Fruit fly (Drosophila melanogaster) whole organism, embryonic: ENCODE data around the gene CG7483.

ENCODE experiments used
- CG10147 ChIP-seq: fragments of 200-800 bp; sonication (Bioruptor generic); optimal IDR thresholded peaks from 2 replicates; lab custom pipeline; 2019; ENCODE audit warnings: missing biosample characterization, mild to moderate bottlenecking, missing genetic modification characterization, moderate library complexity
- CG10366 ChIP-seq: fragments of 200-800 bp; sonication (Bioruptor generic); IDR thresholded peaks from 2 replicates; pipeline ENCODE4 v1.3.6; 2022; ENCODE audit warnings: missing biosample characterization, missing genetic modification characterization
- CG11456 ChIP-seq: fragments of 200-800 bp; sonication (Bioruptor generic); IDR thresholded peaks from 3 replicates; pipeline ENCODE4 v1.3.6; 2022; ENCODE audit warnings: missing biosample characterization, missing genetic modification characterization
- CG15269 ChIP-seq: fragments of 200-800 bp; sonication (Bioruptor generic); optimal IDR thresholded peaks from 2 replicates; lab custom pipeline; 2018; ENCODE audit warnings: missing biosample characterization, mild to moderate bottlenecking, missing genetic modification characterization, moderate library complexity
- CG16779 ChIP-seq: fragments of 200-800 bp; sonication (Bioruptor generic); IDR thresholded peaks from 2 replicates; pipeline ENCODE4 v1.3.6; 2022; ENCODE audit warnings: missing biosample characterization, missing genetic modification characterization
- CG17186 ChIP-seq: fragments of 200-800 bp; sonication (Bioruptor generic); optimal IDR thresholded peaks from 3 replicates; lab custom pipeline; 2017; ENCODE audit warnings: missing biosample characterization, missing genetic modification reagents, missing genetic modification characterization
- CG17361 ChIP-seq: fragments of 200-800 bp; sonication (Bioruptor generic); IDR thresholded peaks from 3 replicates; pipeline ENCODE4 v1.3.6; 2022; ENCODE audit warnings: missing biosample characterization, missing genetic modification characterization
- CG17385 ChIP-seq: fragments of 200-800 bp; sonication (Bioruptor generic); optimal IDR thresholded peaks from 3 replicates; lab custom pipeline; 2018; ENCODE audit warnings: missing biosample characterization, mild to moderate bottlenecking, missing genetic modification characterization
- CG1792 ChIP-seq: fragments of 200-800 bp; sonication (Bioruptor generic); optimal IDR thresholded peaks from 2 replicates; lab custom pipeline; 2016; ENCODE audit warnings: missing biosample characterization, missing genetic modification characterization
- CG30403 ChIP-seq: fragments of 200-800 bp; sonication (Bioruptor generic); optimal IDR thresholded peaks from 3 replicates; lab custom pipeline; 2016; ENCODE audit warnings: missing biosample characterization, missing genetic modification characterization
- CG32767 ChIP-seq: fragments of 200-800 bp; sonication (Bioruptor generic); IDR thresholded peaks from 2 replicates; pipeline ENCODE4 v1.3.6; 2022; ENCODE audit warnings: missing biosample characterization, missing genetic modification characterization
- CG6272 ChIP-seq: fragments of 200-800 bp; sonication (Bioruptor generic); IDR thresholded peaks from 2 replicates; pipeline ENCODE4 v1.3.6; 2022; ENCODE audit warnings: missing biosample characterization, missing genetic modification characterization
- CG6654 ChIP-seq: fragments of 200-800 bp; sonication (Bioruptor generic); optimal IDR thresholded peaks from 2 replicates; lab custom pipeline; 2017; ENCODE audit warnings: missing biosample characterization, mild to moderate bottlenecking, missing genetic modification characterization
- CG6791 ChIP-seq: fragments of 200-800 bp; sonication (Bioruptor generic); IDR thresholded peaks from 3 replicates; pipeline ENCODE4 v1.3.6; 2022; ENCODE audit warnings: missing biosample characterization, missing genetic modification characterization; ENCODE audit not compliant: partially characterized antibody
- CG7372 ChIP-seq: fragments of 200-800 bp; sonication (Bioruptor generic); IDR thresholded peaks from 2 replicates; pipeline ENCODE4 v1.3.6; 2022; ENCODE audit warnings: missing biosample characterization, missing genetic modification characterization
- CG7556 ChIP-seq: fragments of 200-800 bp; sonication (Bioruptor generic); optimal IDR thresholded peaks from 2 replicates; lab custom pipeline; 2017; ENCODE audit warnings: missing biosample characterization, mild to moderate bottlenecking, missing genetic modification characterization
- CG7745 ChIP-seq: fragments of 200-800 bp; sonication (Bioruptor generic); optimal IDR thresholded peaks from 2 replicates; lab custom pipeline; 2018; ENCODE audit warnings: missing biosample characterization, mild to moderate bottlenecking, missing genetic modification characterization, moderate library complexity
- CG7839 ChIP-seq: fragments of 200-800 bp; sonication (Bioruptor generic); optimal IDR thresholded peaks from 3 replicates; lab custom pipeline; 2018; ENCODE audit warnings: missing biosample characterization, mild to moderate bottlenecking, missing genetic modification characterization, moderate library complexity
- CG8765 ChIP-seq: fragments of 200-800 bp; sonication (Bioruptor generic); IDR thresholded peaks from 2 replicates; pipeline ENCODE4 v1.3.6; 2022; ENCODE audit warnings: missing biosample characterization, missing genetic modification characterization
- CG8924 ChIP-seq: fragments of 200-800 bp; optimal IDR thresholded peaks from 3 replicates; lab custom pipeline; 2019; ENCODE audit warnings: missing biosample characterization, mild to moderate bottlenecking, missing genetic modification characterization, moderate library complexity
- Eip74EF ChIP-seq, 2 experiments: fragments of 200-800 bp in 1 of 2; fragments of >200 bp in 1 of 2; sonication (Bioruptor generic) in 1 of 2; optimal IDR thresholded peaks; 2 replicates each; lab custom pipeline; 2017 to 2019; ENCODE audit warnings: missing biosample characterization in 2 of 2, missing genetic modification characterization in 2 of 2, mild to moderate bottlenecking in 1 of 2, moderate library complexity in 1 of 2
- HLH54F ChIP-seq: fragments of 200-800 bp; sonication (Bioruptor generic); optimal IDR thresholded peaks from 3 replicates; lab custom pipeline; 2016; ENCODE audit warnings: missing biosample characterization, missing genetic modification characterization
- Hr3 ChIP-seq: fragments of 200-800 bp; sonication (Bioruptor generic); optimal IDR thresholded peaks from 3 replicates; lab custom pipeline; 2016; ENCODE audit warnings: missing biosample characterization, missing genetic modification characterization
- Lim3 ChIP-seq: fragments of 200-800 bp; sonication (Bioruptor generic); IDR thresholded peaks from 2 replicates; pipeline ENCODE4 v1.3.6; 2022; ENCODE audit warnings: missing biosample characterization, missing genetic modification characterization
- Max ChIP-seq: fragments of 200-800 bp; sonication (Bioruptor generic); optimal IDR thresholded peaks from 2 replicates; lab custom pipeline; 2016; ENCODE audit warnings: missing biosample characterization, mild to moderate bottlenecking, missing genetic modification characterization
- Neu2 ChIP-seq: fragments of 200-800 bp; sonication (Bioruptor generic); optimal IDR thresholded peaks from 3 replicates; lab custom pipeline; 2016; ENCODE audit warnings: missing biosample characterization, missing genetic modification characterization, borderline replicate concordance
- Nf-YB ChIP-seq: fragments of 200-800 bp; sonication (Bioruptor generic); optimal IDR thresholded peaks from 3 replicates; lab custom pipeline; 2019; ENCODE audit warnings: missing biosample characterization, mild to moderate bottlenecking, missing genetic modification characterization, moderate library complexity
- NfI ChIP-seq: fragments of 200-800 bp; sonication (Bioruptor generic); optimal IDR thresholded peaks from 3 replicates; lab custom pipeline; 2018; ENCODE audit warnings: missing biosample characterization, mild to moderate bottlenecking, missing genetic modification characterization, moderate library complexity
- Ssrp ChIP-seq: fragments of 200-800 bp; sonication (Bioruptor generic); optimal IDR thresholded peaks from 2 replicates; lab custom pipeline; 2018; ENCODE audit warnings: missing biosample characterization, mild to moderate bottlenecking, missing genetic modification characterization, moderate library complexity
- Stat92E ChIP-seq, 3 experiments: fragments of >200 bp in 2 of 3; fragments of 200-800 bp in 1 of 3; sonication (Bioruptor generic) in 1 of 3; optimal IDR thresholded peaks; 2 replicates each; lab custom pipeline; 2017 to 2019; ENCODE audit warnings: missing biosample characterization in 3 of 3, missing genetic modification characterization in 3 of 3, mild to moderate bottlenecking in 1 of 3, moderate library complexity in 1 of 3
- Trl ChIP-seq, 3 experiments: fragments of >200 bp in 2 of 3; fragments of 200-800 bp in 1 of 3; sonication (Bioruptor generic) in 1 of 3; optimal IDR thresholded peaks; 2 replicates in 1 of 3; 3 replicates in 2 of 3; lab custom pipeline; 2016 to 2017; ENCODE audit warnings: missing biosample characterization in 1 of 3, missing genetic modification characterization in 1 of 3
- cad ChIP-seq: fragments of >200 bp; optimal IDR thresholded peaks from 2 replicates; lab custom pipeline; 2017; ENCODE audit warnings: missing biosample characterization, missing genetic modification characterization
- corto ChIP-seq: fragments of 200-800 bp; sonication (Bioruptor generic); optimal IDR thresholded peaks from 2 replicates; lab custom pipeline; 2016; ENCODE audit warnings: missing biosample characterization, mild to moderate bottlenecking, missing genetic modification characterization, moderate library complexity
- dimm ChIP-seq: fragments of 200-800 bp; sonication (Bioruptor generic); IDR thresholded peaks from 2 replicates; pipeline ENCODE4 v1.3.6; 2022; ENCODE audit warnings: missing biosample characterization, missing genetic modification characterization
- dpn ChIP-seq, 2 experiments: fragments of 200-800 bp; sonication (Bioruptor generic); optimal IDR thresholded peaks; 3 replicates each; lab custom pipeline; 2016; ENCODE audit warnings: missing biosample characterization in 2 of 2, missing genetic modification characterization in 2 of 2
- exex ChIP-seq: fragments of 200-800 bp; sonication (Bioruptor generic); optimal IDR thresholded peaks from 4 replicates; lab custom pipeline; 2018; ENCODE audit warnings: missing biosample characterization, mild to moderate bottlenecking, missing genetic modification characterization, moderate library complexity
- insv ChIP-seq, 2 experiments: fragments of 200-800 bp; sonication (Bioruptor generic); optimal IDR thresholded peaks; 3 replicates each; lab custom pipeline; 2016 to 2018; ENCODE audit warnings: missing biosample characterization in 2 of 2, missing genetic modification characterization in 2 of 2
- lab ChIP-seq: fragments of 200-800 bp; sonication (Bioruptor generic); optimal IDR thresholded peaks from 3 replicates; lab custom pipeline; 2017; ENCODE audit warnings: missing biosample characterization, missing genetic modification characterization, mild to moderate bottlenecking, moderate library complexity, missing genetic modification reagents
- luna ChIP-seq: fragments of 200-800 bp; sonication (Bioruptor generic); optimal IDR thresholded peaks from 2 replicates; lab custom pipeline; 2016; ENCODE audit warnings: missing biosample characterization, missing genetic modification characterization
- mirr ChIP-seq: fragments of 200-800 bp; sonication (Bioruptor generic); optimal IDR thresholded peaks from 3 replicates; lab custom pipeline; 2018; ENCODE audit warnings: missing biosample characterization, mild to moderate bottlenecking, missing genetic modification characterization
- org-1 ChIP-seq: fragments of 200-800 bp; sonication (Bioruptor generic); optimal IDR thresholded peaks from 2 replicates; lab custom pipeline; 2017; ENCODE audit warnings: missing biosample characterization, missing genetic modification characterization
- peb ChIP-seq: fragments of 200-800 bp; sonication (Bioruptor generic); IDR thresholded peaks from 2 replicates; pipeline ENCODE4 v1.3.6; 2022; ENCODE audit warnings: missing biosample characterization, missing genetic modification characterization
- sna ChIP-seq: fragments of 200-800 bp; sonication (Bioruptor generic); IDR thresholded peaks from 2 replicates; pipeline ENCODE4 v1.3.6; 2022; ENCODE audit warnings: missing biosample characterization, missing genetic modification characterization; ENCODE audit not compliant: partially characterized antibody
- sr ChIP-seq: fragments of 200-800 bp; sonication (Bioruptor generic); IDR thresholded peaks from 3 replicates; pipeline ENCODE4 v1.3.6; 2022; ENCODE audit warnings: missing biosample characterization, missing genetic modification characterization
- tll ChIP-seq, 2 experiments: fragments of 200-800 bp in 1 of 2; fragments of >200 bp in 1 of 2; sonication (Bioruptor generic) in 1 of 2; optimal IDR thresholded peaks; 2 replicates each; lab custom pipeline; 2017 to 2019; ENCODE audit warnings: missing biosample characterization in 2 of 2, missing genetic modification characterization in 2 of 2, mild to moderate bottlenecking in 1 of 2, moderate library complexity in 1 of 2
- trem ChIP-seq: fragments of 200-800 bp; optimal IDR thresholded peaks from 3 replicates; lab custom pipeline; 2019; ENCODE audit warnings: missing biosample characterization, mild to moderate bottlenecking, missing genetic modification characterization, moderate library complexity
- z ChIP-seq: fragments of 200-800 bp; sonication (Bioruptor generic); IDR thresholded peaks from 3 replicates; pipeline ENCODE4 v1.3.6; 2022; ENCODE audit warnings: missing biosample characterization, missing genetic modification characterization

The CG7483 gene

dm6 chr3R:8333768-8334470 is 20.9 kb downstream of the CG7483 start, which contains the start of gene Poxm (continued):
- TF ChIP-seq CG7745 (tag; lab: Kevin White, UChicago) (no peak), Eip74EF (GFP tag; optimal IDR thresholded peaks at IDR 0.05; lab: Kevin White, UChicago) (peak in 1 of 2 experiments; percentile 89), Lim3 (GFP tag; lab: Robert Waterston, UW) (0 out of 2 replicates have a peak, but pooled peaks have one; percentile 64), CG6272 (peak; percentile 83), CG7372 (GFP tag; lab: Robert Waterston, UW) (peak; percentile 89), CG10147 (GFP tag; lab: Kevin White, UChicago) (peak; percentile 85), Stat92E (GFP tag; optimal IDR thresholded peaks at IDR 0.05; lab: Kevin White, UChicago) (peak in 1 of 3 experiments; percentile 88), z (GFP tag; lab: Robert Waterston, UW) (peak; percentile 7; the same call in 1 of the 3 replicates), NfI (GFP tag; lab: Kevin White, UChicago) (peak; percentile 88), lab (peak; percentile 77), CG11456 (GFP tag; lab: Robert Waterston, UW) (peak; percentile 86)
- TF ChIP-seq, all 482 proteins: peak for 370

dm6 chr3R:8334471-8334783 is 21.4 kb downstream of the CG7483 start:
- TF ChIP-seq trem (tag; lab: Kevin White, UChicago) (no peak), luna (no peak), CG15269 (tag; lab: Kevin White, UChicago) (no peak), CG16779 (GFP tag; lab: Robert Waterston, UW) (no peak), exex (tag; lab: Kevin White, UChicago) (no peak), CG6791 (peak; percentile 19; the same call in 1 of the 3 replicates), Ssrp (no peak), peb (no peak), CG7556 (GFP tag; lab: Kevin White, UChicago) (peak; percentile 31), Hr3 (GFP tag; lab: Kevin White, UChicago) (no peak), CG8765 (GFP tag; lab: Robert Waterston, UW) (no peak), CG6654 (no peak), HLH54F (GFP tag; lab: Kevin White, UChicago) (no peak), Max (GFP tag; lab: Kevin White, UChicago) (no peak), CG30403 (GFP tag; lab: Kevin White, UChicago) (peak; percentile 19), insv (GFP tag; optimal IDR thresholded peaks at IDR 0.05; lab: Kevin White, UChicago) (no peak), tll (GFP tag; optimal IDR thresholded peaks at IDR 0.05; lab: Kevin White, UChicago) (no peak), dpn (GFP tag; optimal IDR thresholded peaks at IDR 0.05; lab: Kevin White, UChicago) (no peak), CG8924 (no peak), sna (GFP tag; lab: Robert Waterston, UW) (no peak), CG17361 (GFP tag; lab: Robert Waterston, UW) (no peak), CG32767 (GFP tag; lab: Robert Waterston, UW) (no peak), Trl (optimal IDR thresholded peaks at IDR 0.05; lab: Kevin White, UChicago) (peak in 1 of 2 experiments; percentile 54), Trl (GFP tag; optimal IDR thresholded peaks at IDR 0.05; lab: Kevin White, UChicago) (no peak), Nf-YB (peak; percentile 91), sr (peak; percentile 78; the same call in 2 of the 3 replicates), org-1 (GFP tag; lab: Kevin White, UChicago) (no peak), CG1792 (GFP tag; lab: Kevin White, UChicago) (no peak), CG17186 (no peak), CG10366 (GFP tag; lab: Robert Waterston, UW) (no peak), corto (GFP tag; lab: Kevin White, UChicago) (no peak), Neu2 (GFP tag; lab: Kevin White, UChicago) (no peak), mirr (GFP tag; lab: Kevin White, UChicago) (no peak), cad (GFP tag; lab: Kevin White, UChicago) (no peak), CG7839 (tag; lab: Kevin White, UChicago) (no peak), dimm (GFP tag; lab: Robert Waterston, UW) (no peak), CG17385 (GFP tag; lab: Kevin White, UChicago) (no peak)
